Worm (Caenorhabditis elegans): ENCODE measurements around the gene ccf-1.
A peak's percentile ranks its signal among the peaks of the same experiment; 100 is the strongest.

ccf-1 gene

DNA sequence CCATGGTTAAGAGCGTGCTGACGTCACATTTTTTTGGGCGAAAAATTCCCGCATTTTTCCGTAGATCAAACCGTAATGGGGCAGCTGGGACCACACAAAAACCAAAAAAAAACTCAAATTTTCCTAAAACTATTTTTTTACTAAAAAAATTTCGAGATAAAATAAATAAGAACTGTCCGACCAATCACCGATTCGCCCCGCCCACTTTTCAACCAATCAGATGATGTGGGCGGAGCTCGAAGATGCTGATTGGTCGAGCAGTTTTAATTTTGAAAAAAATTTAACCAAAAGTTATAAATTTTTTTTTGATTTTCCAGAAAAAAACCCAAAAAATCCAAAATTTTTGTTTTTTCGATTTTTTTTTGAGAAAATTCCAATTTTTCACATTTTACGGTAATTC, 20.0 kb downstream of the ccf-1 start:
- TF ChIP-seq dsc-1 (tag; optimal IDR thresholded peaks at IDR 0.05): no peak

DNA sequence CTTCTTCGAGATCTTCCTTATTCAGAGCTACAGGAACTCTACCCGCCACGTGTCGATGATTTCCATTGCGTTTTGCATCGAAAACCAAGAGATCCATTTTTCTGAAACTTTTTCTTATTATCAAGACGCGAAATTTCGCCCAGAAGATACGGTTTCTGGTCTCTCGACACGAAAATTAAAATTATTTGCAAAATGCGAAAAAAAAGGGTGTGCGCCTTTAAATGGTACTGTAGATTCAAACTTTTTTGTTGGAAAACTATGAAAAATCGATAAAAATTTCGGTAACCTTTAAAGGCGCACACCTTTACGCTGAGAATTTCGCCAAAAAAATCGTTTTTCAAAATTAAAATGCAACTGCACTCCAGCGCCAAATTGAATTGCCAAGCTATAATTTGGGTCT, 21.9 kb downstream of the ccf-1 start, which contains the start of gene tsen-2:
Gene tsen-2, minus strand, starts transcription at position 101 of the 400 bp plus-strand sequence.
- TF ChIP-seq fkh-8 (tag; optimal IDR thresholded peaks at IDR 0.05) (no peak), tbx-2 (tag; optimal IDR thresholded peaks at IDR 0.05) (no peak), hlh-17 (GFP tag; optimal IDR thresholded peaks at IDR 0.05; ENCODE audit: borderline replicate concordance) (no peak), zip-4 (GFP tag; optimal IDR thresholded peaks at IDR 0.05) (no peak), ztf-11 (tag; optimal IDR thresholded peaks at IDR 0.05) (no peak), rnt-1 (tag; optimal IDR thresholded peaks at IDR 0.05) (no peak)

ce11 chrIII:11896652-11897051, 23.4 kb downstream of the ccf-1 start:
- TF ChIP-seq dpl-1 (GFP tag; optimal IDR thresholded peaks at IDR 0.05): no peak
- TF ChIP-seq nhr-85 (tag): peak; percentile 46

DNA sequence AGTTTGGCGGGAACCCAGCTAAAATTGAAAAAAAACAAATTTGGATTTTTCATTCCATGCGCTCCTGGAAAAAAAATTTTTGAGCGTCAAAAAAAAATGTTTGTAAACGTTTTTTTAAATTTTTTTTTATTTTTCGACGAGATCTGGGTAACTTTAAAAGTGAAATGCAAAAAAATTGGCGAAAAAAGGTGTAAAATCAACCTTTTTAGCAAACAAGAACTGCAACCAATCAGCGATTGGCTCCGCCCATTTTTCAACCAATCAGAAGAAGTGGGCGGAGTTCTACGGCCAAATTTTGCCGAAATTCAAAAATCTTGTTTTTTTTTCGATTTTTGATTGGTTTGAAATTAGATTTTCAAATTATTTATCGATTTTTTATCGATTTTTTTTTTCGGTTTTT, 24.5 kb downstream of the ccf-1 start:
- no peak for TF ChIP-seq ets-5 (GFP tag; IDR thresholded peaks at IDR 0.05)
- TF ChIP-seq jun-1 (tag; optimal IDR thresholded peaks at IDR 0.05): no peak
- TF ChIP-seq dpl-1 (GFP tag; optimal IDR thresholded peaks at IDR 0.05): no peak
- TF ChIP-seq ama-1 (optimal IDR thresholded peaks at IDR 0.05): no peak
- TF ChIP-seq pax-3 (tag; optimal IDR thresholded peaks at IDR 0.05): no peak
- no peak for TF ChIP-seq efl-1 (optimal IDR thresholded peaks at IDR 0.05)
- TF ChIP-seq efl-1 (GFP tag; optimal IDR thresholded peaks at IDR 0.05 in 1 of 2): peak in 1 of 2 experiments; percentile 31

- TF ChIP-seq nhr-90 (tag; optimal IDR thresholded peaks at IDR 0.05; ENCODE audit: poor library complexity): no peak
- no peak for TF ChIP-seq unc-62 (GFP tag; optimal IDR thresholded peaks at IDR 0.05)
- no peak for TF ChIP-seq lin-13 (GFP tag; optimal IDR thresholded peaks at IDR 0.05)
- no peak for TF ChIP-seq lin-14 (GFP tag; optimal IDR thresholded peaks at IDR 0.05)
- TF ChIP-seq ama-1 (optimal IDR thresholded peaks at IDR 0.05): no peak
- TF ChIP-seq pqm-1 (tag; optimal IDR thresholded peaks at IDR 0.05): no peak
- TF ChIP-seq swsn-7 (tag; optimal IDR thresholded peaks at IDR 0.05): no peak
- TF ChIP-seq ztf-11 (tag; optimal IDR thresholded peaks at IDR 0.05): no peak
- TF ChIP-seq ceh-90 (tag; optimal IDR thresholded peaks at IDR 0.05): no peak
- TF ChIP-seq ztf-4 (tag; optimal IDR thresholded peaks at IDR 0.05): no peak
- no peak for TF ChIP-seq grh-1 (GFP tag; IDR thresholded peaks at IDR 0.05)
- TF ChIP-seq unc-86 (tag; optimal IDR thresholded peaks at IDR 0.05): no peak
- TF ChIP-seq nhr-47 (tag; optimal IDR thresholded peaks at IDR 0.05): no peak
- no peak for TF ChIP-seq fkh-8 (tag; optimal IDR thresholded peaks at IDR 0.05)
- no peak for TF ChIP-seq ceh-8 (GFP tag; optimal IDR thresholded peaks at IDR 0.05)
Measured at ce11 chrIII:11892939-11893338, 27.1 kb downstream of the ccf-1 start, which contains the start of gene Y56A3A.41. Gene Y56A3A.41 (minus strand): TSS chrIII:11893039.

- TF ChIP-seq rnt-1 (tag; optimal IDR thresholded peaks at IDR 0.05) (no peak), nhr-77 (tag; optimal IDR thresholded peaks at IDR 0.05) (no peak), nhr-237 (tag; optimal IDR thresholded peaks at IDR 0.05) (no peak), aly-2 (tag; optimal IDR thresholded peaks at IDR 0.05) (no peak), nhr-76 (tag; optimal IDR thresholded peaks at IDR 0.05) (no peak), ceh-90 (tag; optimal IDR thresholded peaks at IDR 0.05) (no peak), hlh-17 (GFP tag; optimal IDR thresholded peaks at IDR 0.05; ENCODE audit: borderline replicate concordance) (no peak), lin-15B (tag; optimal IDR thresholded peaks at IDR 0.05) (no peak), fkh-4 (tag; optimal IDR thresholded peaks at IDR 0.05; ENCODE audit: borderline replicate concordance) (no peak), C16A3.4 (tag; optimal IDR thresholded peaks at IDR 0.05) (no peak), pqm-1 (tag; optimal IDR thresholded peaks at IDR 0.05) (no peak), unc-98 (GFP tag; IDR thresholded peaks at IDR 0.05) (no peak), alr-1 (tag; optimal IDR thresholded peaks at IDR 0.05; ENCODE audit: borderline replicate concordance) (no peak), elt-2 (tag; optimal IDR thresholded peaks at IDR 0.05) (no peak), zag-1 (tag; optimal IDR thresholded peaks at IDR 0.05) (no peak), nhr-28 (tag; optimal IDR thresholded peaks at IDR 0.05) (no peak), mab-9 (GFP tag; IDR thresholded peaks at IDR 0.05) (no peak), C04F5.9 (tag; optimal IDR thresholded peaks at IDR 0.05) (no peak), efl-1 (optimal IDR thresholded peaks at IDR 0.05) (no peak), efl-1 (GFP tag; optimal IDR thresholded peaks at IDR 0.05 in 1 of 2) (no peak)
Measured at ce11 chrIII:11891335-11891734, 28.7 kb downstream of the ccf-1 start, which contains the start of gene faah-5. Gene faah-5 (minus strand): TSS chrIII:11891435.

All from whole organism, L1 larva.